Fruit fly (Drosophila melanogaster) whole organism, embryonic: ENCODE results near the gene CheA7a.
A peak's percentile ranks its signal among the peaks of the same experiment; 100 is the strongest.

Source experiments
- BEAF-32 ChIP-seq: fragments of 200-800 bp; sonication (Bioruptor generic); optimal IDR thresholded peaks from 3 replicates; lab custom pipeline; 2017; ENCODE audit warnings: missing biosample characterization, missing genetic modification characterization, mild to moderate bottlenecking, moderate library complexity, missing genetic modification reagents
- Bgb ChIP-seq: fragments of 200-800 bp; sonication (Bioruptor generic); IDR thresholded peaks from 2 replicates; pipeline ENCODE4 v1.3.6; 2022; ENCODE audit warnings: missing biosample characterization, missing genetic modification characterization; ENCODE audit not compliant: partially characterized antibody
- CG10267 ChIP-seq: fragments of 200-800 bp; sonication (Bioruptor generic); optimal IDR thresholded peaks from 2 replicates; lab custom pipeline; 2018; ENCODE audit warnings: missing biosample characterization, mild to moderate bottlenecking, missing genetic modification characterization, moderate library complexity
- CG10565 ChIP-seq: fragments of 200-800 bp; sonication (Bioruptor generic); optimal IDR thresholded peaks from 3 replicates; lab custom pipeline; 2016; ENCODE audit warnings: missing biosample characterization, mild to moderate bottlenecking, missing genetic modification characterization
- CG11247 ChIP-seq: fragments of 200-800 bp; sonication (Bioruptor generic); IDR thresholded peaks from 2 replicates; pipeline ENCODE4 v1.3.6; 2022; ENCODE audit warnings: missing biosample characterization, missing genetic modification characterization
- CG11695 ChIP-seq: fragments of 200-800 bp; sonication (Bioruptor generic); IDR thresholded peaks from 3 replicates; pipeline ENCODE4 v1.3.6; 2022; ENCODE audit warnings: missing biosample characterization, missing genetic modification characterization
- CG12942 ChIP-seq: fragments of 200-800 bp; sonication (Bioruptor generic); optimal IDR thresholded peaks from 3 replicates; lab custom pipeline; 2016; ENCODE audit warnings: missing biosample characterization, missing genetic modification characterization
- CG13296 ChIP-seq: fragments of 200-800 bp; sonication (Bioruptor generic); optimal IDR thresholded peaks from 3 replicates; lab custom pipeline; 2018; ENCODE audit warnings: missing biosample characterization, mild to moderate bottlenecking, missing genetic modification characterization
- CG13894 ChIP-seq: fragments of 200-800 bp; sonication (Bioruptor generic); optimal IDR thresholded peaks from 3 replicates; lab custom pipeline; 2018; ENCODE audit warnings: missing biosample characterization, mild to moderate bottlenecking, missing genetic modification characterization, moderate library complexity
- CG1529 ChIP-seq: fragments of 200-800 bp; sonication (Bioruptor generic); optimal IDR thresholded peaks from 3 replicates; lab custom pipeline; 2018; ENCODE audit warnings: missing biosample characterization, missing genetic modification characterization
- CG16813 ChIP-seq: fragments of 200-800 bp; sonication (Bioruptor generic); IDR thresholded peaks from 3 replicates; pipeline ENCODE4 v1.3.6; 2022; ENCODE audit warnings: missing biosample characterization, missing genetic modification characterization; ENCODE audit not compliant: partially characterized antibody
- CG33557 ChIP-seq: fragments of 200-800 bp; sonication (Bioruptor generic); optimal IDR thresholded peaks from 2 replicates; lab custom pipeline; 2019; ENCODE audit warnings: missing biosample characterization, mild to moderate bottlenecking, missing genetic modification characterization, moderate library complexity
- CG3407 ChIP-seq: fragments of 200-800 bp; sonication (Bioruptor generic); optimal IDR thresholded peaks from 2 replicates; lab custom pipeline; 2018; ENCODE audit warnings: missing biosample characterization, mild to moderate bottlenecking, missing genetic modification characterization
- CG4730 ChIP-seq: fragments of 200-800 bp; sonication (Bioruptor generic); IDR thresholded peaks from 2 replicates; pipeline ENCODE4 v1.3.6; 2022; ENCODE audit warnings: missing biosample characterization, missing genetic modification characterization
- CG7372 ChIP-seq: fragments of 200-800 bp; sonication (Bioruptor generic); IDR thresholded peaks from 2 replicates; pipeline ENCODE4 v1.3.6; 2022; ENCODE audit warnings: missing biosample characterization, missing genetic modification characterization
- CG7839 ChIP-seq: fragments of 200-800 bp; sonication (Bioruptor generic); optimal IDR thresholded peaks from 3 replicates; lab custom pipeline; 2018; ENCODE audit warnings: missing biosample characterization, mild to moderate bottlenecking, missing genetic modification characterization, moderate library complexity
- CG7987 ChIP-seq: fragments of 200-800 bp; sonication (Bioruptor generic); optimal IDR thresholded peaks from 2 replicates; lab custom pipeline; 2018; ENCODE audit warnings: missing biosample characterization, mild to moderate bottlenecking, missing genetic modification characterization, moderate library complexity
- CG8290 ChIP-seq, 3 experiments: fragments of 200-800 bp; sonication (Bioruptor generic); optimal IDR thresholded peaks; 2 replicates each; lab custom pipeline; 2016 to 2019; ENCODE audit warnings: missing biosample characterization in 3 of 3, missing genetic modification characterization in 3 of 3, mild to moderate bottlenecking in 2 of 3, moderate library complexity in 1 of 3
- CTCF ChIP-seq: fragments of 200-800 bp; sonication (Bioruptor generic); optimal IDR thresholded peaks from 2 replicates; lab custom pipeline; 2017; ENCODE audit warnings: missing biosample characterization, mild to moderate bottlenecking, missing genetic modification characterization, moderate library complexity
- D19B ChIP-seq: fragments of 200-800 bp; sonication (Bioruptor generic); optimal IDR thresholded peaks from 2 replicates; lab custom pipeline; 2017; ENCODE audit warnings: missing biosample characterization, mild to moderate bottlenecking, missing genetic modification characterization
- Dip2 ChIP-seq: fragments of 200-800 bp; sonication (Bioruptor generic); IDR thresholded peaks from 2 replicates; pipeline ENCODE4 v1.3.6; 2022; ENCODE audit warnings: missing biosample characterization, missing genetic modification characterization
- Ets97D ChIP-seq: fragments of 200-800 bp; sonication (Bioruptor generic); optimal IDR thresholded peaks from 3 replicates; lab custom pipeline; 2016; ENCODE audit warnings: missing biosample characterization, missing genetic modification characterization
- Fer3 ChIP-seq: fragments of 200-800 bp; sonication (Bioruptor generic); optimal IDR thresholded peaks from 2 replicates; lab custom pipeline; 2018; ENCODE audit warnings: missing biosample characterization, mild to moderate bottlenecking, missing genetic modification characterization, moderate library complexity
- GATAe ChIP-seq: fragments of 200-800 bp; sonication (Bioruptor generic); conservative IDR thresholded peaks from 2 replicates; pipeline ENCODE4 v1.3.6; 2022; ENCODE audit warnings: missing biosample characterization, missing genetic modification characterization
- Oaz ChIP-seq: fragments of 200-800 bp; sonication (Bioruptor generic); IDR thresholded peaks from 2 replicates; pipeline ENCODE4 v1.3.6; 2022; ENCODE audit warnings: missing biosample characterization, missing genetic modification characterization
- Poxn ChIP-seq: fragments of 200-800 bp; sonication (Bioruptor generic); IDR thresholded peaks from 2 replicates; pipeline ENCODE4 v1.3.6; 2022; ENCODE audit warnings: missing biosample characterization, missing genetic modification characterization
- Sin3A ChIP-seq: fragments of >200 bp; optimal IDR thresholded peaks from 2 replicates; lab custom pipeline; 2018
- Spps ChIP-seq: fragments of 200-800 bp; sonication (Bioruptor generic); optimal IDR thresholded peaks from 2 replicates; lab custom pipeline; 2018; ENCODE audit warnings: missing biosample characterization, mild to moderate bottlenecking, missing genetic modification characterization
- Sry-δ ChIP-seq: fragments of 200-800 bp; sonication (Bioruptor generic); optimal IDR thresholded peaks from 2 replicates; lab custom pipeline; 2016; ENCODE audit warnings: missing biosample characterization, missing genetic modification characterization
- Stat92E ChIP-seq, 3 experiments: fragments of >200 bp in 2 of 3; fragments of 200-800 bp in 1 of 3; sonication (Bioruptor generic) in 1 of 3; optimal IDR thresholded peaks; 2 replicates each; lab custom pipeline; 2017 to 2019; ENCODE audit warnings: missing biosample characterization in 3 of 3, missing genetic modification characterization in 3 of 3, mild to moderate bottlenecking in 1 of 3, moderate library complexity in 1 of 3
- abd-A ChIP-seq: fragments of 200-800 bp; sonication (Bioruptor generic); optimal IDR thresholded peaks from 3 replicates; lab custom pipeline; 2019; ENCODE audit warnings: missing biosample characterization, mild to moderate bottlenecking, missing genetic modification characterization, moderate library complexity
- al ChIP-seq: fragments of 200-800 bp; sonication (Bioruptor generic); IDR thresholded peaks from 2 replicates; pipeline ENCODE4 v1.3.6; 2022; ENCODE audit warnings: missing biosample characterization, missing genetic modification characterization
- ash1 ChIP-seq: fragments of 200-800 bp; sonication (Bioruptor generic); optimal IDR thresholded peaks from 2 replicates; lab custom pipeline; 2018; ENCODE audit warnings: missing biosample characterization, mild to moderate bottlenecking, missing genetic modification characterization
- bcd ChIP-seq: fragments of 200-800 bp; sonication (Bioruptor generic); optimal IDR thresholded peaks from 2 replicates; lab custom pipeline; 2017; ENCODE audit warnings: missing biosample characterization, mild to moderate bottlenecking, missing genetic modification characterization
- chn ChIP-seq: fragments of 200-800 bp; sonication (Bioruptor generic); optimal IDR thresholded peaks from 2 replicates; lab custom pipeline; 2016; ENCODE audit warnings: missing biosample characterization, missing genetic modification characterization
- corto ChIP-seq: fragments of 200-800 bp; sonication (Bioruptor generic); optimal IDR thresholded peaks from 2 replicates; lab custom pipeline; 2016; ENCODE audit warnings: missing biosample characterization, mild to moderate bottlenecking, missing genetic modification characterization, moderate library complexity
- ems ChIP-seq: fragments of 200-800 bp; sonication (Bioruptor generic); optimal IDR thresholded peaks from 3 replicates; lab custom pipeline; 2016; ENCODE audit warnings: missing biosample characterization, missing genetic modification characterization
- fd96Cb ChIP-seq: fragments of 200-800 bp; sonication (Bioruptor generic); optimal IDR thresholded peaks from 2 replicates; lab custom pipeline; 2018; ENCODE audit warnings: missing biosample characterization, mild to moderate bottlenecking, missing genetic modification characterization, moderate library complexity
- fu2 ChIP-seq: fragments of 200-800 bp; sonication (Bioruptor generic); optimal IDR thresholded peaks from 2 replicates; lab custom pipeline; 2016; ENCODE audit warnings: missing biosample characterization, missing genetic modification characterization
- gt ChIP-seq: fragments of 200-800 bp; sonication (Bioruptor generic); IDR thresholded peaks from 2 replicates; pipeline ENCODE4 v1.3.6; 2022; ENCODE audit warnings: missing biosample characterization, missing genetic modification characterization
- insv ChIP-seq, 2 experiments: fragments of 200-800 bp; sonication (Bioruptor generic); optimal IDR thresholded peaks; 3 replicates each; lab custom pipeline; 2016 to 2018; ENCODE audit warnings: missing biosample characterization in 2 of 2, missing genetic modification characterization in 2 of 2
- nmo ChIP-seq: fragments of 200-800 bp; sonication (Bioruptor generic); optimal IDR thresholded peaks from 2 replicates; lab custom pipeline; 2018; ENCODE audit warnings: missing biosample characterization, mild to moderate bottlenecking, missing genetic modification characterization, moderate library complexity
- oc ChIP-seq: fragments of 200-800 bp; sonication (Bioruptor generic); optimal IDR thresholded peaks from 2 replicates; lab custom pipeline; 2018; ENCODE audit warnings: missing biosample characterization, mild to moderate bottlenecking, missing genetic modification characterization, moderate library complexity
- prd ChIP-seq, 3 experiments: fragments of >200 bp in 2 of 3; fragments of 200-800 bp in 1 of 3; sonication (Bioruptor generic) in 1 of 3; optimal IDR thresholded peaks in 2 of 3; IDR thresholded peaks in 1 of 3; 2 replicates in 2 of 3; 3 replicates in 1 of 3; pipeline versions ENCODE4 v1.3.6 to Lab custom; 2017 to 2022; ENCODE audit warnings: missing biosample characterization in 1 of 3, missing genetic modification characterization in 1 of 3
- row ChIP-seq: fragments of 200-800 bp; sonication (Bioruptor generic); IDR thresholded peaks from 3 replicates; pipeline ENCODE4 v1.3.6; 2022; ENCODE audit warnings: missing biosample characterization, missing genetic modification characterization
- tap ChIP-seq: fragments of 200-800 bp; optimal IDR thresholded peaks from 3 replicates; lab custom pipeline; 2019; ENCODE audit warnings: missing biosample characterization, mild to moderate bottlenecking, missing genetic modification characterization, moderate library complexity
- tll ChIP-seq, 2 experiments: fragments of 200-800 bp in 1 of 2; fragments of >200 bp in 1 of 2; sonication (Bioruptor generic) in 1 of 2; optimal IDR thresholded peaks; 2 replicates each; lab custom pipeline; 2017 to 2019; ENCODE audit warnings: missing biosample characterization in 2 of 2, missing genetic modification characterization in 2 of 2, mild to moderate bottlenecking in 1 of 2, moderate library complexity in 1 of 2
- trem ChIP-seq: fragments of 200-800 bp; optimal IDR thresholded peaks from 3 replicates; lab custom pipeline; 2019; ENCODE audit warnings: missing biosample characterization, mild to moderate bottlenecking, missing genetic modification characterization, moderate library complexity
- unpg ChIP-seq: fragments of 200-800 bp; sonication (Bioruptor generic); optimal IDR thresholded peaks from 3 replicates; lab custom pipeline; 2018; ENCODE audit warnings: missing biosample characterization, mild to moderate bottlenecking, missing genetic modification characterization, moderate library complexity
- wdn ChIP-seq: fragments of 200-800 bp; sonication (Bioruptor generic); IDR thresholded peaks from 2 replicates; pipeline ENCODE4 v1.3.6; 2022; ENCODE audit warnings: missing biosample characterization, missing genetic modification characterization

The CheA7a gene

DNA sequence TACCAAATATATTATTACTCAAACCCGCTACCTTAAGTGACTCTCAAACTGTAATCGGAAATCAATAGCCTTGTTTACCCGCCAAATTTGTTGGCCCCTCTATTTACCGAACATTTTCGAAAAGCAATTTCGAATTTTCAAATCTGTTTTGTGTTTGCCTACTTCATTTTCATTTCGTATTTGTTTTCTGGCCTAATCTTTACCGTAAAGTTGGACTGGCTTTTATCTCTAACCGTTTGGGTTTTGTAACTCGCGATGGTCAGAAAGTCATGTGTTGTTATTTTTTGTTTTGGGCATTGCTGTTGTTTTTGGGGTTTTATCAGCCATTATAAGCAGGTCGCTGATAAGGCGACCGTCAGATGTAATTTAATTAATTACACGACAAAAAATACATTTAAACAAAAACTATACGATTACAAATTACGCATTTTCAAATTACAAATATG is 44.6 kb upstream of the CheA7a start (continued):
- TF ChIP-seq CG7987 (GFP tag; lab: Kevin White, UChicago) (peak; percentile 74), CG13894 (tag; lab: Kevin White, UChicago) (no peak), prd (optimal IDR thresholded peaks at IDR 0.05; lab: Kevin White, UChicago) (no peak), prd (GFP tag; IDR thresholded peaks at IDR 0.05; lab: Robert Waterston, UW) (peak; percentile 36; the same call in 1 of the 3 replicates), nmo (GFP tag; lab: Kevin White, UChicago) (no peak), fu2 (GFP tag; lab: Kevin White, UChicago) (no peak), fd96Cb (no peak), bcd (GFP tag; lab: Kevin White, UChicago) (peak; percentile 24), al (GFP tag; lab: Robert Waterston, UW) (no peak), CG3407 (GFP tag; lab: Kevin White, UChicago) (peak; percentile 64), CG7839 (no peak), CG10267 (no peak), trem (tag; lab: Kevin White, UChicago) (no peak), ems (GFP tag; lab: Kevin White, UChicago) (no peak), D19B (GFP tag; lab: Kevin White, UChicago) (no peak), ash1 (GFP tag; lab: Kevin White, UChicago) (no peak), Oaz (no peak), CG1529 (GFP tag; lab: Kevin White, UChicago) (no peak), Sry-δ (GFP tag; lab: Kevin White, UChicago) (no peak), tll (GFP tag; optimal IDR thresholded peaks at IDR 0.05; lab: Kevin White, UChicago) (peak in 1 of 2 experiments; percentile 51), chn (GFP tag; lab: Kevin White, UChicago) (no peak), corto (GFP tag; lab: Kevin White, UChicago) (no peak), CG10565 (no peak), CG16813 (no peak), Dip2 (no peak), unpg (GFP tag; lab: Kevin White, UChicago) (no peak), CG33557 (GFP tag; lab: Kevin White, UChicago) (peak; percentile 74), insv (GFP tag; optimal IDR thresholded peaks at IDR 0.05; lab: Kevin White, UChicago) (peak in 1 of 2 experiments; percentile 16), Spps (tag; lab: Kevin White, UChicago) (no peak), CG8290 (GFP tag; optimal IDR thresholded peaks at IDR 0.05; lab: Kevin White, UChicago) (peak; percentile 12), CG8290 (tag; optimal IDR thresholded peaks at IDR 0.05; lab: Kevin White, UChicago) (peak; percentile 48 to 72), CTCF (GFP tag; lab: Kevin White, UChicago) (no peak), CG12942 (GFP tag; lab: Kevin White, UChicago) (no peak), gt (no peak), row (GFP tag; lab: Robert Waterston, UW) (no peak), Ets97D (GFP tag; lab: Kevin White, UChicago) (no peak), wdn (GFP tag; lab: Robert Waterston, UW) (peak; percentile 38; the same call in 1 of the 2 replicates), CG13296 (GFP tag; lab: Kevin White, UChicago) (no peak), oc (tag; lab: Kevin White, UChicago) (peak; percentile 17), Stat92E (GFP tag; optimal IDR thresholded peaks at IDR 0.05; lab: Kevin White, UChicago) (no peak), abd-A (tag; lab: Kevin White, UChicago) (no peak), CG7372 (no peak), CG11695 (GFP tag; lab: Robert Waterston, UW) (peak; percentile 58; the same call in 2 of the 3 replicates), CG4730 (GFP tag; lab: Robert Waterston, UW) (no peak), Fer3 (peak; percentile 16), GATAe (GFP tag; lab: Robert Waterston, UW) (peak; percentile 36; the same call in 1 of the 2 replicates), BEAF-32 (GFP tag; lab: Kevin White, UChicago) (no peak), Sin3A (lab: Kevin White, UChicago) (no peak), tap (tag; lab: Kevin White, UChicago) (no peak), CG11247 (GFP tag; lab: Robert Waterston, UW) (no peak), Bgb (GFP tag; lab: Robert Waterston, UW) (no peak), Poxn (GFP tag; lab: Robert Waterston, UW) (no peak)
